Worm (Caenorhabditis elegans) whole organism, young adult: ENCODE measurements around the gene ida-1.
"Not testable (repeated sequence)": the region's sequence is repeated elsewhere in the genome, so short reads cannot be mapped to it uniquely, and the experiment has no call there.

Experiments used
- F33H1.4 ChIP-seq: fragments of 200-800 bp; sonication (Bioruptor generic); IDR thresholded peaks from 2 replicates; pipeline ENCODE4 v1.3.6; 2022; ENCODE audit warnings: missing genetic modification reagents, missing genetic modification characterization, missing compliant biosample characterization
- F52B5.7 ChIP-seq: sonication (generic microtip); optimal IDR thresholded peaks from 2 replicates; lab custom pipeline; 2016; ENCODE audit warnings: mild to moderate bottlenecking, missing genetic modification characterization, missing compliant biosample characterization
- Y56A3A.18 ChIP-seq: fragments of 200-800 bp; sonication (Bioruptor generic); IDR thresholded peaks from 2 replicates; pipeline ENCODE4 v1.3.6; 2022; ENCODE audit warnings: missing genetic modification reagents, missing genetic modification characterization, missing compliant biosample characterization
- ama-1 ChIP-seq, 3 experiments: fragments of 150-350 bp in 1 of 3; sonication (generic microtip) in 2 of 3; optimal IDR thresholded peaks; 2 replicates each; lab custom pipeline; 2014 to 2018; ENCODE audit warnings: missing biosample characterization in 2 of 3, missing genetic modification characterization in 2 of 3, missing genetic modification reagents in 2 of 3
- attf-5 ChIP-seq: fragments of 200-800 bp; sonication (Bioruptor generic); optimal IDR thresholded peaks from 2 replicates; lab custom pipeline; 2018; ENCODE audit warnings: mild to moderate bottlenecking, missing genetic modification characterization, missing compliant biosample characterization
- bed-2 ChIP-seq: fragments of 200-800 bp; sonication (Bioruptor generic); IDR thresholded peaks from 2 replicates; pipeline ENCODE4 v1.3.6; 2022; ENCODE audit warnings: missing genetic modification reagents, missing genetic modification characterization, missing compliant biosample characterization
- mel-28 ChIP-seq: sonication (generic microtip); optimal IDR thresholded peaks from 2 replicates; lab custom pipeline; 2016; ENCODE audit warnings: borderline replicate concordance, mild to moderate bottlenecking, missing genetic modification characterization, missing compliant biosample characterization
- pha-4 ChIP-seq: fragments of 150-350 bp; sonication (generic microtip); optimal IDR thresholded peaks from 2 replicates; lab custom pipeline; 2014; ENCODE audit warnings: missing biosample characterization, missing genetic modification reagents, missing genetic modification characterization
- rpc-1 ChIP-seq, 2 experiments: fragments of 150-350 bp in 1 of 2; sonication (generic microtip) in 1 of 2; optimal IDR thresholded peaks; 2 replicates each; lab custom pipeline; 2014 to 2018; ENCODE audit warnings: missing biosample characterization in 1 of 2, missing genetic modification characterization in 1 of 2, missing genetic modification reagents in 1 of 2, missing genotype in 1 of 2
- snpc-4 ChIP-seq, 5 experiments: fragments of 150-350 bp in 1 of 5; sonication (generic microtip) in 4 of 5; optimal IDR thresholded peaks; 2 replicates each; lab custom pipeline; 2014 to 2018; ENCODE audit warnings: missing genetic modification characterization in 5 of 5, missing biosample characterization in 3 of 5, antibody characterized with exemption in 2 of 5, mild to moderate bottlenecking in 2 of 5, missing compliant biosample characterization in 2 of 5, missing genotype in 2 of 5, moderate library complexity in 2 of 5, missing genetic modification reagents in 1 of 5

ce11 chrIII:5783803-5784406, 28.6 kb downstream of the ida-1 start:
- not testable (repeated sequence) for TF ChIP-seq pha-4 (tag; lab: Kevin White, UChicago); snpc-4 (GFP tag; optimal IDR thresholded peaks at IDR 0.05; lab: Kevin White, UChicago); snpc-4 (tag; optimal IDR thresholded peaks at IDR 0.05; lab: Kevin White, UChicago); attf-5; ama-1 (optimal IDR thresholded peaks at IDR 0.05; lab: Kevin White, UChicago); ama-1 (GFP tag; optimal IDR thresholded peaks at IDR 0.05; lab: Kevin White, UChicago); F33H1.4; F52B5.7 (tag; lab: Kevin White, UChicago); Y56A3A.18; mel-28 (tag; lab: Kevin White, UChicago); rpc-1 (optimal IDR thresholded peaks at IDR 0.05; lab: Kevin White, UChicago); rpc-1 (tag; optimal IDR thresholded peaks at IDR 0.05; lab: Kevin White, UChicago); bed-2 (GFP tag; lab: Robert Waterston, UW)
